Worm (Caenorhabditis elegans): ENCODE data around the gene F28C6.5.

F28C6.5 gene

DNA sequence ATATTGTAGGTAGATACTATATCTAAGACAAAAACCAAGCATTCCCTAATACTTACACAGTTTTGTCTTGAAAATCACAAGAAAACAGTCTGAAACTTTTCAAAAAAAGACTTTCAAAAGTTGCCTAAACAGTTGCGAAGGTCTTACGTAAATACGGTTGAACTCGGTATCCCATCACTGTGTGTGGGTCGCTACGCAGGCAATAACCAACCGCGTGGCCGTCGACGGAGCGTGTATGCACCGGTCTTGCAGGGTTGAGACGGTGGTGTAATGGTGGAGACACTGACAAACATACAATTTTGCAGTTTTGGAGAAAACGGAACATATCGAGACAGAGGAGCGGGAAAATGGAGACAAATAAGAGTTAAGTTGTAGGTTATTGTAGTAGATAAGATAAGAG is 38.1 kb upstream of the F28C6.5 start, which contains the start of gene iff-2 (continued):
- TF ChIP-seq hlh-11 (tag; optimal IDR thresholded peaks at IDR 0.05), result peak; percentile 99
- peak; percentile 95 for TF ChIP-seq madf-9 (GFP tag; conservative IDR thresholded peaks at IDR 0.05)
- peak; percentile 95 for TF ChIP-seq skn-1 (tag; optimal IDR thresholded peaks at IDR 0.05)
- peak; percentile 93 for TF ChIP-seq spr-3 (GFP tag; optimal IDR thresholded peaks at IDR 0.05)
- peak; percentile 58 for TF ChIP-seq fos-1 (tag; optimal IDR thresholded peaks at IDR 0.05)
- TF ChIP-seq F37D6.2 (tag; optimal IDR thresholded peaks at IDR 0.05), result peak; percentile 95
- TF ChIP-seq hif-1 (tag; optimal IDR thresholded peaks at IDR 0.05), result peak; percentile 88 to 96
- peak; percentile 60 for TF ChIP-seq sdz-12 (GFP tag; optimal IDR thresholded peaks at IDR 0.05)
- peak; percentile 97 for TF ChIP-seq nhr-25 (tag; optimal IDR thresholded peaks at IDR 0.05; ENCODE audit: borderline replicate concordance, insufficient read depth)

- TF ChIP-seq mdl-1 (tag; optimal IDR thresholded peaks at IDR 0.05) (no peak), Y5F2A.4 (GFP tag; optimal IDR thresholded peaks at IDR 0.05) (no peak), unc-130 (GFP tag; optimal IDR thresholded peaks at IDR 0.05) (no peak), D1046.2 (GFP tag; IDR thresholded peaks at IDR 0.05) (no peak), ZK546.5 (tag; optimal IDR thresholded peaks at IDR 0.05) (no peak), tra-1 (GFP tag; IDR thresholded peaks at IDR 0.05) (no peak), F26F4.8 (GFP tag; conservative IDR thresholded peaks at IDR 0.05) (no peak), ceh-62 (tag; optimal IDR thresholded peaks at IDR 0.05) (no peak), madf-5 (GFP tag; IDR thresholded peaks at IDR 0.05) (no peak), hlh-30 (tag; optimal IDR thresholded peaks at IDR 0.05; ENCODE audit: insufficient read depth) (no peak), daf-19 (GFP tag; conservative IDR thresholded peaks at IDR 0.05) (no peak), T20F7.1 (GFP tag; optimal IDR thresholded peaks at IDR 0.05) (no peak), mep-1 (tag; optimal IDR thresholded peaks at IDR 0.05) (no peak), dmd-8 (GFP tag; IDR thresholded peaks at IDR 0.05) (no peak), ceh-32 (tag; optimal IDR thresholded peaks at IDR 0.05; ENCODE audit: poor library complexity) (no peak), Y105C5A.15 (GFP tag; IDR thresholded peaks at IDR 0.05) (no peak), lin-29 (GFP tag; IDR thresholded peaks at IDR 0.05) (no peak)
Measured at ce11 chrII:8562002-8562401, 37.3 kb upstream of the F28C6.5 start, which contains the start of gene F54C9.14. F54C9.14 (plus strand) TSS chrII:8562302.

- TF ChIP-seq pqm-1 (tag; optimal IDR thresholded peaks at IDR 0.05) (peak; percentile 20), daf-16 (GFP tag; optimal IDR thresholded peaks at IDR 0.05) (no peak), daf-16 (tag; optimal IDR thresholded peaks at IDR 0.05) (peak; percentile 33), mep-1 (tag; optimal IDR thresholded peaks at IDR 0.05) (no peak), R02D3.7 (tag; optimal IDR thresholded peaks at IDR 0.05) (no peak), mes-2 (tag; optimal IDR thresholded peaks at IDR 0.05; ENCODE audit: poor library complexity, severe bottlenecking) (peak; percentile 59), mxl-2 (GFP tag; conservative IDR thresholded peaks at IDR 0.05) (no peak), dpl-1 (GFP tag; optimal IDR thresholded peaks at IDR 0.05) (peak; percentile 70), arid-1 (GFP tag; conservative IDR thresholded peaks at IDR 0.05) (0 out of 2 replicates have a peak, but pooled peaks have one; percentile 22), tag-97 (GFP tag; IDR thresholded peaks at IDR 0.05) (no peak), spr-3 (GFP tag; optimal IDR thresholded peaks at IDR 0.05) (no peak), nhr-28 (tag; optimal IDR thresholded peaks at IDR 0.05) (peak; percentile 39), nhr-6 (tag; optimal IDR thresholded peaks at IDR 0.05) (peak; percentile 53), lsy-2 (tag; optimal IDR thresholded peaks at IDR 0.05) (peak in 1 of 2 experiments; percentile 45), ztf-11 (tag; optimal IDR thresholded peaks at IDR 0.05) (no peak), lin-38 (GFP tag; IDR thresholded peaks at IDR 0.05) (peak; percentile 81), hmg-1.1 (GFP tag; IDR thresholded peaks at IDR 0.05) (no peak), nhr-48 (tag; optimal IDR thresholded peaks at IDR 0.05) (no peak), ama-1 (optimal IDR thresholded peaks at IDR 0.05) (no peak), T26A8.4 (GFP tag; IDR thresholded peaks at IDR 0.05) (peak; percentile 35; the same call in 1 of the 2 replicates), dve-1 (tag; optimal IDR thresholded peaks at IDR 0.05; ENCODE audit: insufficient read depth) (peak; percentile 43), nhr-10 (tag; optimal IDR thresholded peaks at IDR 0.05) (peak; percentile 1), aha-1 (tag) (peak; percentile 23)
Measured at ce11 chrII:8566039-8566438, 33.3 kb upstream of the F28C6.5 start, which contains the start of gene stc-1. stc-1 (minus strand) TSS chrII:8566139.
